Fruit fly (Drosophila melanogaster): ENCODE data around the gene Cyt-b5-r.

DNA sequence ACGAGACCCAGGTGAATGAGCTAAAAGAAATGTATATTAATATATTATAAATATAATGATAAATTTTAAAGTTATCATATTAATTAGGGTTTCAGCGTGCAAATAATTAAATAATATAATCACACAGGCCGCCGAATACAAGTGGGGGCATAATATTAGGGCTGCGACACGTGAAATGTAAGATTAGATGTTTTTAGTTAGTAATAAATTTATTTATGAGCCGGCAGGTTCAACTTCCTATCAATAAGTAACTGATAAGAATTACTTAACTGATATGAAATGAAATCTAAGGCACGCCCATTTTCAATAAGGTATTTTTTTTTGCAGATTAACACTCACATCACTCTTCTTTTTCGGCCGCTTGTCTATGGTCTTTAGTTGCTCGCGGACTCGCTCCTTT is 641 bp downstream of the Cyt-b5-r start:
- TF ChIP-seq pan (optimal IDR thresholded peaks at IDR 0.05), result no peak
- no peak for TF ChIP-seq psq (optimal IDR thresholded peaks at IDR 0.05)
- TF ChIP-seq usp (GFP tag; optimal IDR thresholded peaks at IDR 0.05), result no peak
- TF ChIP-seq Dll (optimal IDR thresholded peaks at IDR 0.05), result no peak
